Worm (Caenorhabditis elegans) whole organism, L4 larva: Measurements from ENCODE around the gene T21B10.4.

Source experiments
- F26F4.8 ChIP-seq: fragments of 200-800 bp; sonication (Bioruptor generic); conservative IDR thresholded peaks from 2 replicates; pipeline ENCODE4 v1.3.6; 2022; ENCODE audit warnings: missing genetic modification characterization, missing compliant biosample characterization
- F44E2.7 ChIP-seq: fragments of 200-800 bp; sonication (Bioruptor generic); IDR thresholded peaks from 2 replicates; pipeline ENCODE4 v2.1.2; 2022; ENCODE audit warnings: missing genetic modification characterization, missing compliant biosample characterization
- T20F7.1 ChIP-seq: fragments of 200-800 bp; sonication (Bioruptor generic); optimal IDR thresholded peaks from 2 replicates; lab custom pipeline; 2018; ENCODE audit warnings: mild to moderate bottlenecking, missing genetic modification characterization, missing compliant biosample characterization
- T26A8.4 ChIP-seq: fragments of 200-800 bp; sonication (Bioruptor generic); IDR thresholded peaks from 2 replicates; pipeline ENCODE4 v1.3.6; 2022; ENCODE audit warnings: missing genetic modification characterization, missing compliant biosample characterization
- Y105C5A.15 ChIP-seq: fragments of 200-800 bp; sonication (Bioruptor generic); IDR thresholded peaks from 2 replicates; pipeline ENCODE4 v1.3.6; 2022; ENCODE audit warnings: missing genetic modification characterization, missing compliant biosample characterization
- ZK337.2 ChIP-seq: fragments of 200-800 bp; sonication (Bioruptor generic); IDR thresholded peaks from 2 replicates; pipeline ENCODE4 v1.3.6; 2022; ENCODE audit warnings: missing genetic modification reagents, missing genetic modification characterization, missing compliant biosample characterization
- ZK546.5 ChIP-seq, 2 experiments: sonication (generic microtip); optimal IDR thresholded peaks; 2 replicates each; lab custom pipeline; 2017; ENCODE audit warnings: missing biosample characterization in 2 of 2, missing genetic modification characterization in 2 of 2
- aha-1 ChIP-seq: fragments of 150-350 bp; peaks from one replicate; lab custom pipeline; 2014; ENCODE audit warnings: missing biosample characterization, missing genetic modification characterization
- ama-1 ChIP-seq: fragments of 150-350 bp; optimal IDR thresholded peaks from 2 replicates; lab custom pipeline; 2014; ENCODE audit warnings: inconsistent platforms, mixed read lengths
- ceh-20 ChIP-seq: fragments of 200-800 bp; sonication (Bioruptor generic); IDR thresholded peaks from 2 replicates; pipeline ENCODE4 v1.3.6; 2022; ENCODE audit warnings: missing genetic modification reagents, missing genetic modification characterization, missing compliant biosample characterization
- ceh-32 ChIP-seq: sonication (generic microtip); optimal IDR thresholded peaks from 2 replicates; lab custom pipeline; 2016; ENCODE audit warnings: mild to moderate bottlenecking, missing genetic modification characterization, missing compliant biosample characterization; ENCODE audit not compliant: poor library complexity
- ctbp-1 ChIP-seq: fragments of 200-800 bp; sonication (Bioruptor generic); IDR thresholded peaks from 2 replicates; pipeline ENCODE4 v1.3.6; 2022; ENCODE audit warnings: missing genetic modification reagents, missing genetic modification characterization, missing compliant biosample characterization
- daf-12 ChIP-seq: fragments of 150-350 bp; optimal IDR thresholded peaks from 2 replicates; lab custom pipeline; 2014; ENCODE audit warnings: missing biosample characterization, missing genetic modification reagents, missing genetic modification characterization
- dmd-9 ChIP-seq: fragments of 200-800 bp; sonication (Bioruptor generic); IDR thresholded peaks from 2 replicates; pipeline ENCODE4 v1.3.6; 2022; ENCODE audit warnings: missing genetic modification reagents, missing genetic modification characterization, missing compliant biosample characterization
- fkh-10 ChIP-seq: fragments of 150-350 bp; optimal IDR thresholded peaks from 2 replicates; lab custom pipeline; 2014; ENCODE audit warnings: missing biosample characterization, missing genetic modification reagents, missing genetic modification characterization
- hif-1 ChIP-seq, 2 experiments: sonication (generic microtip); optimal IDR thresholded peaks; 2 replicates each; lab custom pipeline; 2016 to 2017; ENCODE audit warnings: missing compliant biosample characterization in 2 of 2, missing genetic modification characterization in 2 of 2, missing genetic modification reagents in 2 of 2, missing genotype in 2 of 2, mild to moderate bottlenecking in 1 of 2
- hlh-11 ChIP-seq: fragments of 200-800 bp; sonication (Bioruptor generic); optimal IDR thresholded peaks from 2 replicates; lab custom pipeline; 2018; ENCODE audit warnings: mild to moderate bottlenecking, missing genetic modification characterization, missing compliant biosample characterization
- hmg-1.1 ChIP-seq: fragments of 200-800 bp; sonication (Bioruptor generic); IDR thresholded peaks from 2 replicates; pipeline ENCODE4 v1.3.6; 2022; ENCODE audit warnings: missing genetic modification reagents, missing genetic modification characterization, missing compliant biosample characterization
- lin-1 ChIP-seq: fragments of 200-800 bp; sonication (Bioruptor generic); IDR thresholded peaks from 2 replicates; pipeline ENCODE4 v1.3.6; 2022; ENCODE audit warnings: missing genetic modification reagents, missing genetic modification characterization, missing compliant biosample characterization
- lin-13 ChIP-seq: fragments of 150-350 bp; optimal IDR thresholded peaks from 2 replicates; lab custom pipeline; 2014; ENCODE audit warnings: missing biosample characterization, missing genetic modification reagents, missing genetic modification characterization
- lin-15B ChIP-seq: fragments of 150-350 bp; sonication (generic microtip); optimal IDR thresholded peaks from 3 replicates; lab custom pipeline; 2014; ENCODE audit warnings: missing biosample characterization, missing genetic modification characterization
- lin-38 ChIP-seq: fragments of 200-800 bp; sonication (Bioruptor generic); IDR thresholded peaks from 2 replicates; pipeline ENCODE4 v1.3.6; 2022; ENCODE audit warnings: missing genetic modification reagents, missing genetic modification characterization, missing compliant biosample characterization
- mxl-2 ChIP-seq: fragments of 200-800 bp; sonication (Bioruptor generic); conservative IDR thresholded peaks from 2 replicates; pipeline ENCODE4 v1.3.6; 2022; ENCODE audit warnings: missing genetic modification reagents, missing genetic modification characterization, missing compliant biosample characterization
- nhr-25 ChIP-seq: sonication (generic microtip); optimal IDR thresholded peaks from 2 replicates; lab custom pipeline; 2017; ENCODE audit warnings: missing genetic modification characterization, mild to moderate bottlenecking, missing compliant biosample characterization, antibody characterized with exemption, moderate library complexity, borderline replicate concordance; ENCODE audit not compliant: insufficient read depth
- pha-4 ChIP-seq, 2 experiments: fragments of 150-350 bp in 1 of 2; fragments of 200-800 bp in 1 of 2; sonication (Bioruptor generic) in 1 of 2; IDR thresholded peaks in 1 of 2; optimal IDR thresholded peaks in 1 of 2; 2 replicates each; pipeline versions ENCODE4 v1.3.6 to Lab custom; 2014 to 2022; ENCODE audit warnings: missing genetic modification characterization in 2 of 2, missing genetic modification reagents in 2 of 2, missing biosample characterization in 1 of 2, missing compliant biosample characterization in 1 of 2
- php-3 ChIP-seq: fragments of 200-800 bp; sonication (Bioruptor generic); IDR thresholded peaks from 2 replicates; pipeline ENCODE4 v1.3.6; 2022; ENCODE audit warnings: missing genetic modification reagents, missing genetic modification characterization, missing compliant biosample characterization
- saeg-2 ChIP-seq: fragments of 200-800 bp; sonication (Bioruptor generic); IDR thresholded peaks from 2 replicates; pipeline ENCODE4 v1.3.6; 2022; ENCODE audit warnings: missing genetic modification reagents, missing genetic modification characterization, missing compliant biosample characterization
- skn-1 ChIP-seq: fragments of 150-350 bp; optimal IDR thresholded peaks from 2 replicates; lab custom pipeline; 2014; ENCODE audit warnings: missing biosample characterization, missing genetic modification characterization
- snpc-1.2 ChIP-seq: fragments of 200-800 bp; sonication (Bioruptor generic); IDR thresholded peaks from 2 replicates; pipeline ENCODE4 v1.3.6; 2022; ENCODE audit warnings: missing genetic modification reagents, missing genetic modification characterization, missing compliant biosample characterization
- spr-3 ChIP-seq: fragments of 200-800 bp; sonication (Bioruptor generic); optimal IDR thresholded peaks from 2 replicates; lab custom pipeline; 2018; ENCODE audit warnings: mild to moderate bottlenecking, missing genetic modification characterization, missing compliant biosample characterization
- tra-1 ChIP-seq: fragments of 200-800 bp; sonication (Bioruptor generic); IDR thresholded peaks from 2 replicates; pipeline ENCODE4 v1.3.6; 2022; ENCODE audit warnings: missing genetic modification reagents, missing genetic modification characterization, missing compliant biosample characterization
- unc-130 ChIP-seq: sonication (generic microtip); optimal IDR thresholded peaks from 2 replicates; lab custom pipeline; 2016; ENCODE audit warnings: missing genetic modification reagents, missing genetic modification characterization, missing compliant biosample characterization
- unc-39 ChIP-seq: sonication (generic microtip); optimal IDR thresholded peaks from 2 replicates; lab custom pipeline; 2017; ENCODE audit warnings: missing biosample characterization, missing genetic modification characterization
- unc-62 ChIP-seq, 3 experiments: fragments of 150-350 bp in 1 of 3; sonication (generic microtip); optimal IDR thresholded peaks in 2 of 3; peaks in 1 of 3; 1 replicate in 1 of 3; 2 replicates in 2 of 3; lab custom pipeline; 2014 to 2017; ENCODE audit warnings: missing biosample characterization in 3 of 3, missing genetic modification characterization in 3 of 3, missing genetic modification reagents in 3 of 3, missing genotype in 1 of 3
- zfp-2 ChIP-seq: sonication (generic microtip); optimal IDR thresholded peaks from 2 replicates; lab custom pipeline; 2016; ENCODE audit warnings: mild to moderate bottlenecking, missing genetic modification characterization, missing compliant biosample characterization
- zfp-3 ChIP-seq: fragments of 200-800 bp; sonication (Bioruptor generic); conservative IDR thresholded peaks from 2 replicates; pipeline ENCODE4 v1.3.6; 2022; ENCODE audit warnings: missing genetic modification reagents, missing genetic modification characterization, missing compliant biosample characterization

The T21B10.4 gene

DNA sequence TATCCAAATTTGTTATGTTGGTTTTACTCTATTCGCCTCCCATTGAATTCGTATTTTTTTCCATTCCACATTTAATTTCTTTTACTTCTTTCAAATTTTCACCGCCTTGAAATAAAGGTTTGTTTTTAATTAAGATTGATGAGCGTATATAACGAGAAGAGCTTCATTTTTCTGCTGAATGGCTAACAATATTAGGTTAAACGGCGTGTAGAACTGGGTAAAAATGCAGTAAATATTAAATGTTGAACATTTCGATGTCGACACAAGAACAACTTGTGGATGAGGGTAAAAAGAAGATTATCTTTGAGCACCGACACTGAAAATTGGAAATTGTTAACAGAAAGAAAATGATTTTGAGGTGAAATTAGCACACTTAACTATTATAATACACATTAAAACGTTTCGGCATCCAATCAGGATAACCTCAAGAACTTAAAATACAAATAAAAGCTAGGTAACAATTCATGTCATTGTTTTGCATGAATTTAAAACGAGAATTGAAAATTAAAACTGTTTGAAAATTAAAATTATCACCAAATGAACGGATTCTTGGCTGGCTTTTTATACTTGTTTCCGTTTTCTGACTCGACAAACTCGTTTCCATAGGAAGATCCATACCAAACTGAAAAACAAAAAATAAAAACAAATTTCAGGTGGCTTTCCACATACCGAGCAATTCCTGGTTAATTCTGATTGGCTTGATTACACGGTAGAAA is 1.6 kb upstream of the T21B10.4 start (continued):
- TF ChIP-seq ceh-20 (GFP tag; lab: Robert Waterston, UW) (no peak), lin-38 (GFP tag; lab: Robert Waterston, UW) (peak; percentile 30), unc-130 (GFP tag; lab: Kevin White, UChicago) (no peak), mxl-2 (GFP tag; lab: Robert Waterston, UW) (no peak), T26A8.4 (GFP tag; lab: Robert Waterston, UW) (no peak), hmg-1.1 (GFP tag; lab: Robert Waterston, UW) (no peak), php-3 (GFP tag; lab: Robert Waterston, UW) (no peak), ZK337.2 (GFP tag; lab: Robert Waterston, UW) (no peak), spr-3 (no peak), Y105C5A.15 (no peak)
- TF ChIP-seq, all 104 proteins: peak for 7

DNA sequence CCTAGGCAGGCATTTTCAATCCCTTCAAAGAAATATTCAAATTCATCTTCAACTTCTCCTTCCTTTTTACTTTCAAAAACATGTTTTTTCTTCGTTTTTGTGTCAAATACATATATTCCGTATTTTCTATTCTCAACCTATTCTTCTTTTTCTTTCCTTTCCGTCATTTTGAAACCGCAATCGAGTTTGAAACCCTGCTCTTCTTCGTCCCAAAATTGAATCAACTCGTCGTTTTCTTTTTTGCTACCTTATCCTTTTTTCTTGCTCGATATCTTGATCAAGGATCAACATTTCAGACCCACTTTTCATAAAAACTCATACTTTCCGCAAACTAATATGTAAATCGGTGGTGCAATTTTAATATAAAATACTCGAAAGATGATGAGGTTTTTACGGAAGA is 4.5 kb downstream of the T21B10.4 start:
- peak; percentile 18 for TF ChIP-seq fkh-10 (GFP tag; lab: Kevin White, UChicago)
- TF ChIP-seq hif-1 (tag; optimal IDR thresholded peaks at IDR 0.05; lab: Kevin White, UChicago) = no peak
- TF ChIP-seq lin-15B (tag; lab: Kevin White, UChicago) = no peak

DNA sequence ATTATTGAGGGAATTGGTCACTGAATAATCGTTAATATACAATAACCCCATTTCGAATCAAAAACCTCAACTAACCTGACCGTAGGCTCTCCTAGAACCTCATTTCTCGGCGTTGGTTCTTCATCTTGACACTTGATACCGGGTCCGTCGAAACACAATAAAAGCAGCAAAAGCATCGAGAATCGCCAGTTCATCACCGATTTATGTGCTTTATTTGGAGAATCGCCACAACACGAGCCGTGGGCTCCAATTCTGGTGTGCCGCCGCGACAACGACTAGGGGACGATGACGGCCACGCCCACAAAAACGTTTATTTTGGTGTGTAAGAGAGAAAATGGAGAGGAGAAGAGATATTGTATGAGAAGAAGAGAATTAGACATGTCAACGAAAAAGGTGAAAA is 6.7 kb downstream of the T21B10.4 start, which contains the start of gene cutl-15:
Gene cutl-15, minus strand, starts transcription at position 298 of the 400 bp plus-strand sequence.
- TF ChIP-seq unc-62 (GFP tag; optimal IDR thresholded peaks at IDR 0.05 in 1 of 2; lab: Kevin White, UChicago) (peak in 1 of 2 experiments; percentile 25), unc-62 (tag; optimal IDR thresholded peaks at IDR 0.05; lab: Kevin White, UChicago) (no peak), aha-1 (peak; percentile 98), zfp-2 (no peak), F26F4.8 (GFP tag; lab: Robert Waterston, UW) (no peak), ceh-32 (tag; lab: Kevin White, UChicago) (no peak)

DNA sequence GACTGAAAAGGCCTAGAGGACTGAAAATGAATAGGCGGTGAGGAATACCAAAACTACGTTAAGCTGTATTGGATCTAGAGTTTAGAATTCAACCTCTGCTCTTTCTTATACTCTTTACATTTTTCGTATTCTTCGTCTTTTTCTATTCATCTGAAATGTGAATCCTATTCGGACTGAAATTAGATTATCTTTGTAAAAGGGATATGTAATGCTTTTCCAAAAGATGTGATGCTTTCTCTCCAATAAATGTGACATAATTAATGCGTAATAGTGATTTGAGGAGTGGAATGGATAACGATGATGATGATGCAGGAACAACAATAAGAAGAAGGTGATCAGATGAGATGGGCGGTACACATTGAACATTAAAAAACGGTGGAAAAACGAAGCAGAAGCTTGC is 7.9 kb downstream of the T21B10.4 start:
- TF ChIP-seq T20F7.1 (no peak), tra-1 (no peak), snpc-1.2 (GFP tag; lab: Robert Waterston, UW) (no peak), zfp-3 (GFP tag; lab: Robert Waterston, UW) (no peak), hlh-11 (tag; lab: Kevin White, UChicago) (no peak), hif-1 (tag; optimal IDR thresholded peaks at IDR 0.05; lab: Kevin White, UChicago) (no peak), skn-1 (tag; lab: Kevin White, UChicago) (no peak), F44E2.7 (GFP tag; lab: Robert Waterston, UW) (no peak), ZK546.5 (tag; optimal IDR thresholded peaks at IDR 0.05; lab: Kevin White, UChicago) (no peak), ctbp-1 (GFP tag; lab: Robert Waterston, UW) (no peak), saeg-2 (no peak), pha-4 (GFP tag; IDR thresholded peaks at IDR 0.05; lab: Robert Waterston, UW) (no peak), pha-4 (tag; optimal IDR thresholded peaks at IDR 0.05; lab: Kevin White, UChicago) (no peak), ama-1 (lab: Kevin White, UChicago) (no peak), unc-39 (tag; lab: Kevin White, UChicago) (no peak), lin-1 (no peak), dmd-9 (GFP tag; lab: Robert Waterston, UW) (no peak), lin-13 (GFP tag; lab: Kevin White, UChicago) (no peak), daf-12 (no peak), nhr-25 (tag; lab: Kevin White, UChicago) (no peak)
- TF ChIP-seq, all 104 proteins: peak for 0
